Worm (Caenorhabditis elegans) whole organism, early embryonic: Measurements from ENCODE around the gene Y51H7C.3.

ENCODE experiments used
- ama-1 ChIP-seq: fragments of 150-350 bp; optimal IDR thresholded peaks from 2 replicates; lab custom pipeline; 2014
- scrt-1 ChIP-seq: fragments of 200-800 bp; sonication (Bioruptor generic); IDR thresholded peaks from 2 replicates; pipeline ENCODE4 v1.3.6; 2022; ENCODE audit warnings: missing genetic modification characterization, missing compliant biosample characterization
- tra-4 ChIP-seq: sonication (generic microtip); optimal IDR thresholded peaks from 2 replicates; lab custom pipeline; 2017; ENCODE audit warnings: missing genetic modification characterization, missing compliant biosample characterization

ce11 chrII:1476016-1476415, 37.7 kb downstream of the Y51H7C.3 start:
- TF ChIP-seq ama-1 (lab: Kevin White, UChicago) (no peak), tra-4 (no peak), scrt-1 (GFP tag; lab: Robert Waterston, UW) (no peak)
